Worm (Caenorhabditis elegans): ENCODE results near the gene nhr-126.

DNA sequence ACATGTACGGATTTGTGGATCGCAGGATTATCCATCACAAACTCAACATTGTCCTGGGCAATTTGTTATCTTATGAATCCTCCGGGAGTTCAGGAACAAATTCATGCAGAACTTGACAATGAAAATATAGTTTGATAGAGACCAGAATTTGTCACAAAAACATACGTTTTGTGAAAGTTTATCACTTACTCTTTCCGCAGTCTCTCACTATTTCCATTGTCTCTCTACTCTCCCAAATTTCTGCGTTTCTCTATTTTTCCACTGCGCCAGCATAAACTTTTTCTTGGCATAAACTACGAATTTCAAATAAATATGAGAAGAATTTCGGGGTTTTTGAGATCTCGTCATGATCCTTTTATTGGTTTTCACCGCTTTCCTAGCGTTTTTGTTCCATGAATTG, 13.7 kb downstream of the nhr-126 start, which contains the start of gene cyp-33C3:
- TF ChIP-seq nhr-42 (GFP tag; IDR thresholded peaks at IDR 0.05) (no peak), ceh-28 (tag; optimal IDR thresholded peaks at IDR 0.05) (no peak), nhr-28 (tag; optimal IDR thresholded peaks at IDR 0.05) (peak; percentile 84), pha-4 (GFP tag; IDR thresholded peaks at IDR 0.05) (no peak), pha-4 (tag; optimal IDR thresholded peaks at IDR 0.05) (no peak), nhr-76 (tag; optimal IDR thresholded peaks at IDR 0.05) (no peak), mdl-1 (tag; optimal IDR thresholded peaks at IDR 0.05) (no peak), nhr-6 (tag; optimal IDR thresholded peaks at IDR 0.05) (no peak)

Measured in whole organism, L4 larva.